Worm (Caenorhabditis elegans) whole organism, L4 larva: ENCODE measurements around the gene scb-1.

Experiments used
- F37D6.2 ChIP-seq: sonication (generic microtip); optimal IDR thresholded peaks from 2 replicates; lab custom pipeline; 2016; ENCODE audit warnings: mild to moderate bottlenecking, missing genetic modification characterization, missing compliant biosample characterization
- F44E2.7 ChIP-seq: fragments of 200-800 bp; sonication (Bioruptor generic); IDR thresholded peaks from 2 replicates; pipeline ENCODE4 v2.1.2; 2022; ENCODE audit warnings: missing genetic modification characterization, missing compliant biosample characterization
- R02D3.7 ChIP-seq: fragments of 150-350 bp; sonication (generic microtip); optimal IDR thresholded peaks from 3 replicates; lab custom pipeline; 2014; ENCODE audit warnings: missing biosample characterization, missing genetic modification characterization
- T20F7.1 ChIP-seq: fragments of 200-800 bp; sonication (Bioruptor generic); optimal IDR thresholded peaks from 2 replicates; lab custom pipeline; 2018; ENCODE audit warnings: mild to moderate bottlenecking, missing genetic modification characterization, missing compliant biosample characterization
- T26A8.4 ChIP-seq: fragments of 200-800 bp; sonication (Bioruptor generic); IDR thresholded peaks from 2 replicates; pipeline ENCODE4 v1.3.6; 2022; ENCODE audit warnings: missing genetic modification characterization, missing compliant biosample characterization
- Y48G9A.11 ChIP-seq: fragments of 200-800 bp; sonication (Bioruptor generic); IDR thresholded peaks from 2 replicates; pipeline ENCODE4 v1.3.6; 2022; ENCODE audit warnings: missing genetic modification reagents, missing genetic modification characterization, missing compliant biosample characterization
- Y5F2A.4 ChIP-seq: fragments of 200-800 bp; sonication (Bioruptor generic); optimal IDR thresholded peaks from 2 replicates; lab custom pipeline; 2018; ENCODE audit warnings: mild to moderate bottlenecking, missing genetic modification characterization, missing compliant biosample characterization
- ZK546.5 ChIP-seq, 2 experiments: sonication (generic microtip); optimal IDR thresholded peaks; 2 replicates each; lab custom pipeline; 2017; ENCODE audit warnings: missing biosample characterization in 2 of 2, missing genetic modification characterization in 2 of 2
- aha-1 ChIP-seq: fragments of 150-350 bp; peaks from one replicate; lab custom pipeline; 2014; ENCODE audit warnings: missing biosample characterization, missing genetic modification characterization
- ama-1 ChIP-seq: fragments of 150-350 bp; optimal IDR thresholded peaks from 2 replicates; lab custom pipeline; 2014; ENCODE audit warnings: inconsistent platforms, mixed read lengths
- ceh-20 ChIP-seq: fragments of 200-800 bp; sonication (Bioruptor generic); IDR thresholded peaks from 2 replicates; pipeline ENCODE4 v1.3.6; 2022; ENCODE audit warnings: missing genetic modification reagents, missing genetic modification characterization, missing compliant biosample characterization
- ceh-82 ChIP-seq: sonication (generic microtip); optimal IDR thresholded peaks from 2 replicates; lab custom pipeline; 2017; ENCODE audit warnings: missing biosample characterization, missing genetic modification characterization
- daf-12 ChIP-seq: fragments of 150-350 bp; optimal IDR thresholded peaks from 2 replicates; lab custom pipeline; 2014; ENCODE audit warnings: missing biosample characterization, missing genetic modification reagents, missing genetic modification characterization
- dmd-9 ChIP-seq: fragments of 200-800 bp; sonication (Bioruptor generic); IDR thresholded peaks from 2 replicates; pipeline ENCODE4 v1.3.6; 2022; ENCODE audit warnings: missing genetic modification reagents, missing genetic modification characterization, missing compliant biosample characterization
- dpl-1 ChIP-seq: fragments of 150-350 bp; optimal IDR thresholded peaks from 2 replicates; lab custom pipeline; 2014; ENCODE audit warnings: missing biosample characterization, missing genetic modification reagents, missing genetic modification characterization
- duxl-1 ChIP-seq: sonication (generic microtip); optimal IDR thresholded peaks from 2 replicates; lab custom pipeline; 2016; ENCODE audit warnings: mild to moderate bottlenecking, missing genetic modification characterization, moderate library complexity, missing compliant biosample characterization; ENCODE audit not compliant: poor library complexity
- hlh-11 ChIP-seq: fragments of 200-800 bp; sonication (Bioruptor generic); optimal IDR thresholded peaks from 2 replicates; lab custom pipeline; 2018; ENCODE audit warnings: mild to moderate bottlenecking, missing genetic modification characterization, missing compliant biosample characterization
- hmg-1.1 ChIP-seq: fragments of 200-800 bp; sonication (Bioruptor generic); IDR thresholded peaks from 2 replicates; pipeline ENCODE4 v1.3.6; 2022; ENCODE audit warnings: missing genetic modification reagents, missing genetic modification characterization, missing compliant biosample characterization
- lin-15B ChIP-seq: fragments of 150-350 bp; sonication (generic microtip); optimal IDR thresholded peaks from 3 replicates; lab custom pipeline; 2014; ENCODE audit warnings: missing biosample characterization, missing genetic modification characterization
- lin-29 ChIP-seq: fragments of 200-800 bp; sonication (Bioruptor generic); IDR thresholded peaks from 2 replicates; pipeline ENCODE4 v1.3.6; 2022; ENCODE audit warnings: missing genetic modification reagents, missing genetic modification characterization, missing compliant biosample characterization
- lir-3 ChIP-seq: sonication (generic microtip); optimal IDR thresholded peaks from 2 replicates; lab custom pipeline; 2016; ENCODE audit warnings: mild to moderate bottlenecking, missing genetic modification characterization, missing compliant biosample characterization
- madf-5 ChIP-seq, 2 experiments: fragments of 200-800 bp; sonication (Bioruptor generic); IDR thresholded peaks; 2 replicates each; pipeline ENCODE4 v1.3.6; 2022; ENCODE audit warnings: missing compliant biosample characterization in 2 of 2, missing genetic modification characterization in 2 of 2
- madf-9 ChIP-seq: fragments of 200-800 bp; sonication (Bioruptor generic); conservative IDR thresholded peaks from 2 replicates; pipeline ENCODE4 v1.3.6; 2022; ENCODE audit warnings: missing genetic modification reagents, missing genetic modification characterization, missing compliant biosample characterization
- mdl-1 ChIP-seq, 2 experiments: fragments of 150-350 bp in 1 of 2; sonication (generic microtip) in 1 of 2; optimal IDR thresholded peaks; 2 replicates each; lab custom pipeline; 2014 to 2017; ENCODE audit warnings: missing biosample characterization in 2 of 2, missing genetic modification characterization in 2 of 2
- mes-2 ChIP-seq: sonication (generic microtip); optimal IDR thresholded peaks from 2 replicates; lab custom pipeline; 2016; ENCODE audit warnings: missing genotype, mild to moderate bottlenecking, missing genetic modification characterization, missing compliant biosample characterization; ENCODE audit not compliant: poor library complexity, severe bottlenecking
- nhr-10 ChIP-seq: fragments of 150-350 bp; optimal IDR thresholded peaks from 2 replicates; lab custom pipeline; 2014; ENCODE audit warnings: missing biosample characterization, missing genetic modification characterization
- nhr-111 ChIP-seq: fragments of 200-800 bp; sonication (Bioruptor generic); optimal IDR thresholded peaks from 2 replicates; lab custom pipeline; 2018; ENCODE audit warnings: mild to moderate bottlenecking, missing genetic modification characterization, missing compliant biosample characterization
- nhr-237 ChIP-seq: sonication (generic microtip); optimal IDR thresholded peaks from 2 replicates; lab custom pipeline; 2017; ENCODE audit warnings: missing biosample characterization, missing genetic modification characterization
- nhr-25 ChIP-seq: sonication (generic microtip); optimal IDR thresholded peaks from 2 replicates; lab custom pipeline; 2017; ENCODE audit warnings: missing genetic modification characterization, mild to moderate bottlenecking, missing compliant biosample characterization, antibody characterized with exemption, moderate library complexity, borderline replicate concordance; ENCODE audit not compliant: insufficient read depth
- nhr-48 ChIP-seq: sonication (generic microtip); optimal IDR thresholded peaks from 2 replicates; lab custom pipeline; 2016; ENCODE audit warnings: mild to moderate bottlenecking, missing genetic modification characterization, missing compliant biosample characterization
- nhr-76 ChIP-seq: fragments of 150-350 bp; optimal IDR thresholded peaks from 2 replicates; lab custom pipeline; 2014; ENCODE audit warnings: missing biosample characterization, missing genetic modification characterization
- pha-4 ChIP-seq, 2 experiments: fragments of 150-350 bp in 1 of 2; fragments of 200-800 bp in 1 of 2; sonication (Bioruptor generic) in 1 of 2; IDR thresholded peaks in 1 of 2; optimal IDR thresholded peaks in 1 of 2; 2 replicates each; pipeline versions ENCODE4 v1.3.6 to Lab custom; 2014 to 2022; ENCODE audit warnings: missing genetic modification characterization in 2 of 2, missing genetic modification reagents in 2 of 2, missing biosample characterization in 1 of 2, missing compliant biosample characterization in 1 of 2
- php-3 ChIP-seq: fragments of 200-800 bp; sonication (Bioruptor generic); IDR thresholded peaks from 2 replicates; pipeline ENCODE4 v1.3.6; 2022; ENCODE audit warnings: missing genetic modification reagents, missing genetic modification characterization, missing compliant biosample characterization
- pqm-1 ChIP-seq: sonication (generic microtip); optimal IDR thresholded peaks from 2 replicates; lab custom pipeline; 2017; ENCODE audit warnings: missing biosample characterization, missing genetic modification characterization
- rbr-2 ChIP-seq: sonication (generic microtip); optimal IDR thresholded peaks from 2 replicates; lab custom pipeline; 2016; ENCODE audit warnings: missing genotype, missing genetic modification characterization, missing compliant biosample characterization
- sdz-12 ChIP-seq: fragments of 200-800 bp; sonication (Bioruptor generic); optimal IDR thresholded peaks from 2 replicates; lab custom pipeline; 2018; ENCODE audit warnings: mild to moderate bottlenecking, missing genetic modification characterization, missing compliant biosample characterization
- skn-1 ChIP-seq: fragments of 150-350 bp; optimal IDR thresholded peaks from 2 replicates; lab custom pipeline; 2014; ENCODE audit warnings: missing biosample characterization, missing genetic modification characterization
- snpc-4 ChIP-seq: fragments of 150-350 bp; optimal IDR thresholded peaks from 2 replicates; lab custom pipeline; 2014; ENCODE audit warnings: missing biosample characterization, missing genetic modification characterization
- spr-3 ChIP-seq: fragments of 200-800 bp; sonication (Bioruptor generic); optimal IDR thresholded peaks from 2 replicates; lab custom pipeline; 2018; ENCODE audit warnings: mild to moderate bottlenecking, missing genetic modification characterization, missing compliant biosample characterization
- tag-97 ChIP-seq: fragments of 200-800 bp; sonication (Bioruptor generic); IDR thresholded peaks from 2 replicates; pipeline ENCODE4 v1.3.6; 2022; ENCODE audit warnings: missing genetic modification characterization, missing compliant biosample characterization
- unc-130 ChIP-seq: sonication (generic microtip); optimal IDR thresholded peaks from 2 replicates; lab custom pipeline; 2016; ENCODE audit warnings: missing genetic modification reagents, missing genetic modification characterization, missing compliant biosample characterization
- unc-62 ChIP-seq, 3 experiments: fragments of 150-350 bp in 1 of 3; sonication (generic microtip); optimal IDR thresholded peaks in 2 of 3; peaks in 1 of 3; 1 replicate in 1 of 3; 2 replicates in 2 of 3; lab custom pipeline; 2014 to 2017; ENCODE audit warnings: missing biosample characterization in 3 of 3, missing genetic modification characterization in 3 of 3, missing genetic modification reagents in 3 of 3, missing genotype in 1 of 3
- vab-7 ChIP-seq: fragments of 200-800 bp; sonication (Bioruptor generic); IDR thresholded peaks from 2 replicates; pipeline ENCODE4 v1.3.6; 2022; ENCODE audit warnings: missing genetic modification reagents, missing genetic modification characterization, missing compliant biosample characterization
- zfp-3 ChIP-seq: fragments of 200-800 bp; sonication (Bioruptor generic); conservative IDR thresholded peaks from 2 replicates; pipeline ENCODE4 v1.3.6; 2022; ENCODE audit warnings: missing genetic modification reagents, missing genetic modification characterization, missing compliant biosample characterization
- ztf-11 ChIP-seq: fragments of 150-350 bp; optimal IDR thresholded peaks from 2 replicates; lab custom pipeline; 2014; ENCODE audit warnings: missing biosample characterization, missing genetic modification characterization

scb-1 gene

ce11 chrV:11080345-11081102 lies 39.0 kb downstream of the scb-1 start, which contains the start of gene act-1 (continued):
- TF ChIP-seq Y5F2A.4 (GFP tag; lab: Kevin White, UChicago): no peak

DNA sequence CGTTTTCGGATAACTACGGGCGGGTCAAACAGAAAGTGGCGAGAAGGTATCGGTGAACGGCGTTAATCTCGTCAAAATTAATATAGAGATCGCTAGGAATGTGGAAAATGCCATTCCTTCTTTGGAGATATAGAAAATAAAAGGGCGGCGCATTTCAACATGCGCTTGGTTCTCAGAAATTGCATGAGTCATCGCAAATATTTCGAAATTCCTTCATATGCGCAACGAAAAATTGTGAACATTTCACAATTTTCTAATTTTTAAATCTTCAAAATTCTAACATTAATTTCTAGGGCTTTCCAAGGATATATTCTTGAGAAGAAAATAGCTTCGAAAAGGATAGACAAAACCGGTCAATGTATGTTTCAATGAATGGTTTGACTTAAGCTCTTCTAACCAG lies 40.6 kb downstream of the scb-1 start:
- TF ChIP-seq pha-4 (GFP tag; IDR thresholded peaks at IDR 0.05; lab: Robert Waterston, UW): no peak
- no peak for TF ChIP-seq pha-4 (tag; optimal IDR thresholded peaks at IDR 0.05; lab: Kevin White, UChicago)
- no peak for TF ChIP-seq ZK546.5 (tag; optimal IDR thresholded peaks at IDR 0.05; lab: Kevin White, UChicago)
- no peak for TF ChIP-seq duxl-1
- TF ChIP-seq lir-3: no peak
- no peak for TF ChIP-seq ceh-82 (tag; lab: Kevin White, UChicago)
- TF ChIP-seq snpc-4 (tag; lab: Kevin White, UChicago): no peak
- no peak for TF ChIP-seq zfp-3 (GFP tag; lab: Robert Waterston, UW)
- no peak for TF ChIP-seq ama-1 (lab: Kevin White, UChicago)
- no peak for TF ChIP-seq dpl-1 (GFP tag; lab: Kevin White, UChicago)

DNA sequence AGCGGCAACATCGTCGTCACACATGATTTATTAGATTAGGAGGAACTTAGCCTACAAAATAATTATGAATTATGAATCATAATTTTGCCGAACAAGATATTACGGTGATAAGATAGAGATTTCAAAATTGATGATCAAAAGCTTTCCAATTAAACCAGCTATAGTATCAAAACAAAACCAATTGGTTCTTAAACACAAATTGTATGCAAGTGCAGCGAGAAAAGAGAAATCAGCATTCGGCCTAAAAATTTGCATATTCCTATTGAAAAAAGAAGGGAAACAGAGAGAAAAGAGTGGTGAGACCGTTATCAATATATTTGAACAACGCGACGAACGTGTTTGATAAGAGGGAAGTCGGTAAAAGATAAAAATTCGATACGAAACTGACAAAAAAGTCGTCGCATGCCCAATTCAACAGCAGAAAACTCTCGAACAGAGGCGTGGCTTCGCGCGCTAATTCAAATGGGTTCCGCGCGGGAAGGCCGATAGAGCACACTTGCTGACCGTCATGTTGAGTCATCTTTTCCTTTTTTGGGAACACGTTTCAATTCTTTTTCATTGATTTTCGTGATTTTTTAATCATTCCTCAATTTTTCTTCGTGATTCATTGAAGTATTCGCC lies 41.3 kb downstream of the scb-1 start, which contains the start of gene act-2:
Gene act-2 (minus strand): TSS at position 51 of the 621 bp plus-strand sequence.
- TF ChIP-seq aha-1 (tag; lab: Kevin White, UChicago) (peak; percentile 97), F37D6.2 (tag; lab: Kevin White, UChicago) (no peak), madf-5 (GFP tag; IDR thresholded peaks at IDR 0.05; lab: Robert Waterston, UW) (no peak), nhr-10 (tag; lab: Kevin White, UChicago) (no peak), unc-62 (GFP tag; optimal IDR thresholded peaks at IDR 0.05 in 1 of 2; lab: Kevin White, UChicago) (no peak), unc-62 (tag; optimal IDR thresholded peaks at IDR 0.05; lab: Kevin White, UChicago) (no peak), php-3 (GFP tag; lab: Robert Waterston, UW) (no peak), spr-3 (GFP tag; lab: Kevin White, UChicago) (no peak), nhr-237 (tag; lab: Kevin White, UChicago) (no peak), vab-7 (GFP tag; lab: Robert Waterston, UW) (peak; percentile 42; the same call in 1 of the 2 replicates), ceh-20 (GFP tag; lab: Robert Waterston, UW) (no peak), nhr-111 (no peak), madf-9 (GFP tag; lab: Robert Waterston, UW) (peak; percentile 59; the same call in 1 of the 2 replicates), lin-15B (tag; lab: Kevin White, UChicago) (no peak), unc-130 (peak; percentile 21), daf-12 (tag; lab: Kevin White, UChicago) (no peak), T26A8.4 (GFP tag; lab: Robert Waterston, UW) (no peak), lin-29 (GFP tag; lab: Robert Waterston, UW) (no peak), nhr-76 (tag; lab: Kevin White, UChicago) (no peak), sdz-12 (GFP tag; lab: Kevin White, UChicago) (no peak), hlh-11 (peak; percentile 86), dmd-9 (GFP tag; lab: Robert Waterston, UW) (no peak), tag-97 (GFP tag; lab: Robert Waterston, UW) (no peak), lir-3 (no peak), skn-1 (tag; lab: Kevin White, UChicago) (no peak), nhr-25 (peak; percentile 89), F44E2.7 (GFP tag; lab: Robert Waterston, UW) (no peak), nhr-48 (no peak), T20F7.1 (GFP tag; lab: Kevin White, UChicago) (peak; percentile 47), R02D3.7 (tag; lab: Kevin White, UChicago) (no peak), ztf-11 (tag; lab: Kevin White, UChicago) (no peak), mes-2 (tag; lab: Kevin White, UChicago) (peak; percentile 76), mdl-1 (tag; optimal IDR thresholded peaks at IDR 0.05; lab: Kevin White, UChicago) (peak in 1 of 2 experiments; percentile 69), hmg-1.1 (GFP tag; lab: Robert Waterston, UW) (peak; percentile 57; the same call in 1 of the 2 replicates), Y48G9A.11 (GFP tag; lab: Robert Waterston, UW) (0 out of 2 replicates have a peak, but pooled peaks have one; percentile 42), pqm-1 (tag; lab: Kevin White, UChicago) (peak; percentile 71), rbr-2 (tag; lab: Kevin White, UChicago) (peak; percentile 72)
